Fruit fly (Drosophila melanogaster) S2 (cell line): Measurements from ENCODE around the gene CG7785.

Source experiments
- CG8478 ChIP-seq: fragments of >200 bp; optimal IDR thresholded peaks from 2 replicates; lab custom pipeline; 2018
- CTCF ChIP-seq, 2 experiments: fragments of >200 bp; optimal IDR thresholded peaks; 2 replicates each; lab custom pipeline; 2018

dm6 chr3R:18063168-18063792, 41.9 kb downstream of the CG7785 start:
- TF ChIP-seq CG8478 (lab: Kevin White, UChicago) (no peak), CTCF (optimal IDR thresholded peaks at IDR 0.05; lab: Kevin White, UChicago) (no peak)
